Worm (Caenorhabditis elegans): Measurements from ENCODE around the gene C17G10.10.

The C17G10.10 gene

DNA sequence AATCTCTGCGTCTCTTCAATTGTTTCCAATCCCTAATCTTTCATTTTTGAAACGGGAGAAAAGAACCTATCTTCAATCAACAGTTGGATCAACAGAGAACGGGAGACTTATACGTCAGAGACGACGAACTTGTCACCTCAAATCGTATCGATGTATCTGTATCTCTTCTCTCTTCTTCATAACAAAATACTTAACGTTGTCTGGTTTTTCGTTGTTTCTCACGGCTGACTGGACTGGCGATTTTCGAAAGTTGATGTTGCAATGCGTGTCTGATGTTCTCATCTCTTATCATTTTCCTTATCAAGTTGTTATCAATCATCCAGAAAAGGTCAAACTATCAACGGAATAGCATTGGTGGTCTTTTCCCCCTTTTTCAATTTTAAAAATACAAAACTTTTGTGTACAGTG, 6.4 kb upstream of the C17G10.10 start (continued):
- TF ChIP-seq nhr-19 (GFP tag; conservative IDR thresholded peaks at IDR 0.05) (peak; percentile 65), nhr-237 (tag; optimal IDR thresholded peaks at IDR 0.05) (peak; percentile 31), nhr-85 (tag) (peak; percentile 100), mdl-1 (tag; optimal IDR thresholded peaks at IDR 0.05) (peak in 1 of 2 experiments; percentile 20), pqm-1 (tag; optimal IDR thresholded peaks at IDR 0.05) (no peak), irx-1 (tag; optimal IDR thresholded peaks at IDR 0.05) (peak; percentile 56), tlp-1 (tag; optimal IDR thresholded peaks at IDR 0.05) (no peak), ztf-11 (tag; optimal IDR thresholded peaks at IDR 0.05) (no peak), nhr-76 (tag; optimal IDR thresholded peaks at IDR 0.05) (no peak), ama-1 (optimal IDR thresholded peaks at IDR 0.05) (no peak), nhr-47 (tag; optimal IDR thresholded peaks at IDR 0.05) (peak; percentile 55)

DNA sequence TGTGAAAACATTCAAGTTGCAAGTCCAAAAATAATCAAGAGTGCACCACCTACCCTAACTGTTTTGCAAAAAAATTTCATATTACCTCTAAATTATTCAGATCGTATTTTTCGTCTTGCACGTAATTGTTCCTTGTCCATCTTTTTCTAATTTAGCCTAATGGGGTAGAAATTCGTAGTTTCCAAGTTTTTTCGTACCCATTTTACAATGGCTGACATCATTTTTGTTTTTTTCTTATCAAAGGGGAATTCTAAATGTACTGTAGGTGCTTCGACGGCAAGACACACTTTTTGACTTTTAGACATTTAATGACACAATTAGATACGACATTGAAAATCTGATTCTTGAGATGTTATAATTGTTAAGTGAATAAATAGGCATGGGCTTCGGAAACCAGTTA, 5.3 kb upstream of the C17G10.10 start:
- TF ChIP-seq nhr-20 (tag; optimal IDR thresholded peaks at IDR 0.05) = peak; percentile 19
- peak; percentile 61 for TF ChIP-seq nhr-85 (tag)
- no peak for TF ChIP-seq ces-1 (GFP tag; optimal IDR thresholded peaks at IDR 0.05)
- TF ChIP-seq hpl-2 (GFP tag; optimal IDR thresholded peaks at IDR 0.05) = no peak
- no peak for TF ChIP-seq pag-3 (tag; optimal IDR thresholded peaks at IDR 0.05; ENCODE audit: borderline replicate concordance, insufficient read depth)
- TF ChIP-seq efl-1 (optimal IDR thresholded peaks at IDR 0.05) = no peak
- peak in 1 of 2 experiments; percentile 68 for TF ChIP-seq efl-1 (GFP tag; optimal IDR thresholded peaks at IDR 0.05 in 1 of 2)
- TF ChIP-seq nhr-77 (tag; optimal IDR thresholded peaks at IDR 0.05) = no peak

DNA sequence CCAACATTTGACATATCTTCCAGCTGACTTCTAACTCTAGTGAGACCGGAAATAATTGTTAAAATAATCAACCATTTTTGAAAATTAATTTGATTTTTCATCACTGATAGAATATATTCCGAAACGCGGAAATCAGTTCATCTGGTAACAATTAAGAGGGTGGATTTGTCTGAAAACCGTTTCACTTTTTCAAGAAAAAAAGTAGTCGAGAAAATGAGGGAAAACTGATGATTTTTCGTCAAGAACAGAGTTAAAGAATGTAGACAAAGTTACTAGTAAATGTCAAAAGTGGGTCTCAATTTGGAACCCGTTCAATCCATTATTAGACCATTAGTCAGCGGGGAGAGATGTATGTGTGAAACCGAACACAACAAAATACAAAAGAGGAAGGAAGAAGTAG, 4.0 kb upstream of the C17G10.10 start, which contains the start of gene C17G10.6:
Gene C17G10.6 (minus strand): TSS at position 101 of the 400 bp plus-strand sequence.
- TF ChIP-seq nhr-85 (tag) (no peak), unc-86 (tag; optimal IDR thresholded peaks at IDR 0.05) (no peak), snpc-4 (tag; optimal IDR thresholded peaks at IDR 0.05) (no peak)

DNA sequence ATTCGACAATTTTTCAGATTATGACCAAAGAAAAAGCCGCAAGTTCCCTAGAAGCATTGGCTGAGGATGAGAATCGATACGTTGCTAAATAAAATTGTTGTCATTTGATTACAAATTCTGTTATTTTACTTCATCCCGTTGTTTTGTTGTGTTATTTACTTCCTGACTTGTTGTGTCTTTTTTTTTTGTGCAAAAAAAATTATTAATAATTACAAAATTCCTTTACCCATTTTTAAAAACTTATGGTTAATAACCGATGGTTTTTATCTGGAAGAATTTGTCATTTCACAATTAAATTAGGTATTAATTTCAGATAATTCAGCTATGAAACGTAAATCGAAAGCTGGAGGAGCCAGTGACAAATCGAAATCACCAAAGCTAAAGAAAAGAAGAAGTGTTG, 2.9 kb downstream of the C17G10.10 start, which contains the start of gene C17G10.1:
Gene C17G10.1 (plus strand): TSS at position 301 of the 400 bp plus-strand sequence.
- TF ChIP-seq fkh-10 (GFP tag; optimal IDR thresholded peaks at IDR 0.05) (no peak), ama-1 (optimal IDR thresholded peaks at IDR 0.05) (no peak), lin-35 (GFP tag; optimal IDR thresholded peaks at IDR 0.05) (no peak)

DNA sequence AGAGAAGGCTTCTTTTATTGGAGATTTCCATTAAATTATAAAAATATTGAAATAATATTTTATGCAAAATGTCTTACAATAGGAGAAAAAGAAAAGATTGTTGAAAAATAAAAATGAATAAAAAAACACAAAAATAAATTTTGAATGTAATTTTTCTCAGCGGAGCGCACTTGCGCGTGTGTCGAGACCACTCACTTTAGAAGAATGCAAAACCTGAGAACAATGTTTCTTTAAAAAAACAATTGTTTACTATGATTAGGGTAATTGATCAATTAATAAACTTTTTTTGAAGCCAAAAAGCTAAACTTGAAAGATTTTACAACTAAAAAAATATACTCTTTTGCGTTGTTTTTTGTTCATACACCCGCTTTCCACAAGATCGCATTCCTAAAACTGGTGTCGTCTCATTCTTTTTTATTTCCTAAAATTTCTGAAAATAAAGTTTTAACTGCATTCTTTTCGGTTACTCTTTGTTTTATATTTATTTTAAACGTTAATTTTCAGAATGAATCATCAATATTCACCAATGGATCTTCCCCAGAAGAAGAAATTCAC, 4.9 kb downstream of the C17G10.10 start, which contains the start of gene ttc-4:
Gene ttc-4 (plus strand): TSS at position 505 of the 555 bp plus-strand sequence.
- TF ChIP-seq snu-23 (GFP tag; optimal IDR thresholded peaks at IDR 0.05) = peak; percentile 49
- TF ChIP-seq nhr-11 (tag; optimal IDR thresholded peaks at IDR 0.05) = no peak
- no peak for TF ChIP-seq aly-2 (tag; optimal IDR thresholded peaks at IDR 0.05)
- TF ChIP-seq nhr-28 (tag; optimal IDR thresholded peaks at IDR 0.05) = no peak
- TF ChIP-seq irx-1 (tag; optimal IDR thresholded peaks at IDR 0.05) = peak; percentile 17
- no peak for TF ChIP-seq hlh-17 (GFP tag; optimal IDR thresholded peaks at IDR 0.05; ENCODE audit: borderline replicate concordance)
- peak; percentile 48 for TF ChIP-seq lin-15B (tag; optimal IDR thresholded peaks at IDR 0.05)
- peak; percentile 12 for TF ChIP-seq F16B12.6 (tag; optimal IDR thresholded peaks at IDR 0.05)
- peak in 1 of 6 experiments; percentile 21 for TF ChIP-seq elt-3 (tag; optimal IDR thresholded peaks at IDR 0.05)
- peak; percentile 76 for TF ChIP-seq C16A3.4 (tag; optimal IDR thresholded peaks at IDR 0.05)
- TF ChIP-seq lin-35 (GFP tag; optimal IDR thresholded peaks at IDR 0.05) = peak; percentile 41 to 73
- peak; percentile 43 for TF ChIP-seq nhr-47 (tag; optimal IDR thresholded peaks at IDR 0.05)
- TF ChIP-seq nhr-77 (tag; optimal IDR thresholded peaks at IDR 0.05) = peak; percentile 34
- TF ChIP-seq ceh-82 (tag; optimal IDR thresholded peaks at IDR 0.05) = peak in 2 of 3 experiments; percentile 1
- TF ChIP-seq snpc-4 (tag; optimal IDR thresholded peaks at IDR 0.05) = peak; percentile 15
- TF ChIP-seq C34B4.2 (tag; optimal IDR thresholded peaks at IDR 0.05) = no peak
- TF ChIP-seq nhr-85 (tag) = peak; percentile 69
- peak; percentile 11 to 67 (median 41) for TF ChIP-seq dpl-1 (GFP tag; optimal IDR thresholded peaks at IDR 0.05)
- peak; percentile 28 for TF ChIP-seq blmp-1 (tag; optimal IDR thresholded peaks at IDR 0.05)
- TF ChIP-seq isw-1 (GFP tag; IDR thresholded peaks at IDR 0.05) = peak; percentile 28; the same call in 1 of the 2 replicates
- TF ChIP-seq unc-130 (tag; optimal IDR thresholded peaks at IDR 0.05) = peak; percentile 40
- peak; percentile 45 for TF ChIP-seq fkh-8 (tag; optimal IDR thresholded peaks at IDR 0.05)
- no peak for TF ChIP-seq jun-1 (tag; optimal IDR thresholded peaks at IDR 0.05)
- TF ChIP-seq elt-2 (tag; optimal IDR thresholded peaks at IDR 0.05) = peak; percentile 8
- no peak for TF ChIP-seq swsn-7 (tag; optimal IDR thresholded peaks at IDR 0.05)
- TF ChIP-seq lin-14 (GFP tag; optimal IDR thresholded peaks at IDR 0.05) = peak; percentile 51
- peak; percentile 36 for TF ChIP-seq mep-1 (tag; optimal IDR thresholded peaks at IDR 0.05)
- peak; percentile 19 for TF ChIP-seq rnt-1 (tag; optimal IDR thresholded peaks at IDR 0.05)
- peak; percentile 43 for TF ChIP-seq nhr-20 (tag; optimal IDR thresholded peaks at IDR 0.05)

All from whole organism, L1 larva.